Worm (Caenorhabditis elegans) whole organism, L4 larva: ENCODE results near the gene ceh-51.
A peak's percentile ranks its signal among the peaks of the same experiment; 100 is the strongest.

Experiments used
- Y75B8A.6 ChIP-seq: fragments of 200-800 bp; sonication (Bioruptor generic); IDR thresholded peaks from 2 replicates; pipeline ENCODE4 v1.3.6; 2022; ENCODE audit warnings: missing genetic modification reagents, missing genetic modification characterization, missing compliant biosample characterization
- aly-2 ChIP-seq: sonication (generic microtip); optimal IDR thresholded peaks from 2 replicates; lab custom pipeline; 2018; ENCODE audit warnings: missing biosample characterization, missing genetic modification characterization
- ceh-82 ChIP-seq: sonication (generic microtip); optimal IDR thresholded peaks from 2 replicates; lab custom pipeline; 2017; ENCODE audit warnings: missing biosample characterization, missing genetic modification characterization
- daf-16 ChIP-seq, 3 experiments: sonication (generic microtip); optimal IDR thresholded peaks; 2 replicates each; lab custom pipeline; 2016 to 2017; ENCODE audit warnings: missing genetic modification characterization in 3 of 3, missing genetic modification reagents in 3 of 3, mild to moderate bottlenecking in 2 of 3, missing compliant biosample characterization in 2 of 3, missing biosample characterization in 1 of 3, moderate library complexity in 1 of 3
- dmd-8 ChIP-seq: fragments of 200-800 bp; sonication (Bioruptor generic); IDR thresholded peaks from 2 replicates; pipeline ENCODE4 v1.3.6; 2022; ENCODE audit warnings: missing genetic modification characterization, missing compliant biosample characterization
- dve-1 ChIP-seq: sonication (generic microtip); optimal IDR thresholded peaks from 2 replicates; lab custom pipeline; 2017; ENCODE audit warnings: antibody characterized with exemption, mild to moderate bottlenecking, missing genetic modification characterization, missing compliant biosample characterization; ENCODE audit not compliant: insufficient read depth
- lim-7 ChIP-seq: fragments of 200-800 bp; sonication (Bioruptor generic); IDR thresholded peaks from 2 replicates; pipeline ENCODE4 v1.3.6; 2022; ENCODE audit warnings: missing genetic modification characterization, missing compliant biosample characterization
- madf-5 ChIP-seq, 2 experiments: fragments of 200-800 bp; sonication (Bioruptor generic); IDR thresholded peaks; 2 replicates each; pipeline ENCODE4 v1.3.6; 2022; ENCODE audit warnings: missing compliant biosample characterization in 2 of 2, missing genetic modification characterization in 2 of 2
- mdl-1 ChIP-seq, 2 experiments: fragments of 150-350 bp in 1 of 2; sonication (generic microtip) in 1 of 2; optimal IDR thresholded peaks; 2 replicates each; lab custom pipeline; 2014 to 2017; ENCODE audit warnings: missing biosample characterization in 2 of 2, missing genetic modification characterization in 2 of 2
- nhr-10 ChIP-seq: fragments of 150-350 bp; optimal IDR thresholded peaks from 2 replicates; lab custom pipeline; 2014; ENCODE audit warnings: missing biosample characterization, missing genetic modification characterization
- nhr-42 ChIP-seq: fragments of 200-800 bp; sonication (Bioruptor generic); IDR thresholded peaks from 2 replicates; pipeline ENCODE4 v1.3.6; 2022; ENCODE audit warnings: missing genetic modification characterization, missing compliant biosample characterization
- unc-62 ChIP-seq, 3 experiments: fragments of 150-350 bp in 1 of 3; sonication (generic microtip); optimal IDR thresholded peaks in 2 of 3; peaks in 1 of 3; 1 replicate in 1 of 3; 2 replicates in 2 of 3; lab custom pipeline; 2014 to 2017; ENCODE audit warnings: missing biosample characterization in 3 of 3, missing genetic modification characterization in 3 of 3, missing genetic modification reagents in 3 of 3, missing genotype in 1 of 3
- zag-1 ChIP-seq: fragments of 150-350 bp; optimal IDR thresholded peaks from 2 replicates; lab custom pipeline; 2014; ENCODE audit warnings: missing biosample characterization, missing genetic modification characterization
- zfp-3 ChIP-seq: fragments of 200-800 bp; sonication (Bioruptor generic); conservative IDR thresholded peaks from 2 replicates; pipeline ENCODE4 v1.3.6; 2022; ENCODE audit warnings: missing genetic modification reagents, missing genetic modification characterization, missing compliant biosample characterization

DNA sequence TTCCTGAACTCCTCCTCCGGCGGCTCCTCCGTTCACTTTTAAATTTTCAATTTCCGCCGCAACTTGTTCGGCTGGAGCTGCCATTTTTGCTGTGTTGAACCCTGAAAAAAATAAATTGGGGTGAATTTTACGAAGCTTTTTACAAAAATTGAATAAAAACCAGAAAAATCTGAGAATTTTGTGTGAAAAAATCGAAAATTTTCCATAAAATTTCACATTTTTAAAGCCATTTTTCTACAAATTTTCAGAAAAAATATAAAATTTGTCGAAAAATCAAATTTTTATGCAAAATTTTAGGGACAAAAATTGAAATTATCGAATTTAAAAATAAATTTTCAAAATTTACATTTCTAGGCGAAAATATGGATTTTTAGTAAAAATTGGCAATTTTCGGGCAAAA lies 14.8 kb upstream of the ceh-51 start, which contains the start of gene wars-1:
- TF ChIP-seq Y75B8A.6 = no peak
- no peak for TF ChIP-seq mdl-1 (tag; optimal IDR thresholded peaks at IDR 0.05; lab: Kevin White, UChicago)
- TF ChIP-seq dmd-8 (GFP tag; lab: Robert Waterston, UW) = no peak
- TF ChIP-seq lim-7 = no peak
- no peak for TF ChIP-seq zag-1 (tag; lab: Kevin White, UChicago)
- peak in 1 of 2 experiments; percentile 1 for TF ChIP-seq unc-62 (GFP tag; optimal IDR thresholded peaks at IDR 0.05 in 1 of 2; lab: Kevin White, UChicago)
- TF ChIP-seq unc-62 (tag; optimal IDR thresholded peaks at IDR 0.05; lab: Kevin White, UChicago) = no peak
- no peak for TF ChIP-seq ceh-82 (tag; lab: Kevin White, UChicago)
- no peak for TF ChIP-seq zfp-3 (GFP tag; lab: Robert Waterston, UW)
- no peak for TF ChIP-seq madf-5 (GFP tag; IDR thresholded peaks at IDR 0.05; lab: Robert Waterston, UW)
- no peak for TF ChIP-seq nhr-42 (GFP tag; lab: Robert Waterston, UW)
- no peak for TF ChIP-seq nhr-10
- TF ChIP-seq aly-2 (tag; lab: Kevin White, UChicago) = no peak
- TF ChIP-seq dve-1 = no peak
- no peak for TF ChIP-seq daf-16 (GFP tag; optimal IDR thresholded peaks at IDR 0.05; lab: Kevin White, UChicago)
- TF ChIP-seq daf-16 (tag; optimal IDR thresholded peaks at IDR 0.05; lab: Kevin White, UChicago) = no peak
